Worm (Caenorhabditis elegans): ENCODE data around the gene srg-59.

Gene srg-59

DNA sequence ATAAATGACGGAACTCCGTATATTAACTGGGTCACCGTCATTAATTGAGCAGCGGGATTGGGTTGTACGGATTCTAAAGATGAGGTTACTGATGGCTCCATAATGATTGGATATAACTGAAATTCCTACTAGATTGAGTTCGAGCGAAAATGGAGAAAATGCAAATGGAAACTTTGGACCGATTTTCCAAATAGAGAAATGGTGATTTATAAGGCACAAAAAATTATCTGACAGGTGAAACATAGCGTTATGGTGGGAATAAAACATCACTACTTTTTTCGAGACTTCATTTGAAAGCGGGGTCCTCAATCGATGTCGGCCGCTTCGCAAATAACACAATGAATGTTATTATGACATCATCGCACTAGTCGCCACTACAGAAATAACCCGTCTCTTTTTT is 2.6 kb downstream of the srg-59 start, which contains the start of gene srg-60:
Gene srg-60, minus strand, starts transcription at position 101 of the 400 bp plus-strand sequence.
- TF ChIP-seq ceh-82 (tag; optimal IDR thresholded peaks at IDR 0.05) (no peak), mdl-1 (tag; optimal IDR thresholded peaks at IDR 0.05) (no peak), elt-1 (tag; optimal IDR thresholded peaks at IDR 0.05) (no peak), elt-3 (tag; optimal IDR thresholded peaks at IDR 0.05) (no peak), nhr-77 (tag; optimal IDR thresholded peaks at IDR 0.05) (no peak), fos-1 (tag; optimal IDR thresholded peaks at IDR 0.05) (no peak), nhr-11 (tag; optimal IDR thresholded peaks at IDR 0.05) (no peak), crh-2 (tag; optimal IDR thresholded peaks at IDR 0.05) (no peak), unc-55 (GFP tag; optimal IDR thresholded peaks at IDR 0.05) (no peak), nhr-6 (tag; optimal IDR thresholded peaks at IDR 0.05) (no peak), nhr-237 (tag; optimal IDR thresholded peaks at IDR 0.05) (no peak), ceh-16 (tag; optimal IDR thresholded peaks at IDR 0.05) (no peak), nhr-21 (tag; optimal IDR thresholded peaks at IDR 0.05) (no peak), F13H6.1 (tag; optimal IDR thresholded peaks at IDR 0.05) (no peak), nhr-12 (tag; optimal IDR thresholded peaks at IDR 0.05) (no peak), dmd-4 (tag; optimal IDR thresholded peaks at IDR 0.05) (no peak), R02D3.7 (tag; optimal IDR thresholded peaks at IDR 0.05) (no peak)

DNA sequence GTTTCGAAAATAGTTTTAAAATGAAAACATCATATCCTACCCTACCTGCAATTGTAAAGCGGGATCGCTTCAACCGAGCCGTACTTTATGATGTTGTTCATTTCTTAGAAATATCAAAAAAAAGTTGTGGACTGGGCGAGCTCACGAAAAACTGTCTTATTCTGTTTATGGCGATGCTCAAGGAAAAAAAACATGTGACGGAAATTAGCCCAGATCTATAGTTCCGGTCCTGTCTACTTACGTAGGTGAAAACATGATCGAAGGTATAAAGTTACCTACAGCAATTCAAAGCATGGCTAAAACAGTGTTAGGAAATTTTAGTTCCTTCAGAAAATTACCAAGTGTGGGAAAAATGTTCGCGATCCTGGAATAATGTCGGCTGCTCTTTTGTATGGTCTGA is 4.4 kb downstream of the srg-59 start, which contains the start of gene srt-27:
Gene srt-27, minus strand, starts transcription at position 101 of the 400 bp plus-strand sequence.
- TF ChIP-seq unc-39 (tag; optimal IDR thresholded peaks at IDR 0.05) (no peak), F13H6.1 (tag; optimal IDR thresholded peaks at IDR 0.05) (no peak), nhr-6 (tag; optimal IDR thresholded peaks at IDR 0.05) (no peak), alr-1 (tag; optimal IDR thresholded peaks at IDR 0.05) (no peak), aly-2 (tag; optimal IDR thresholded peaks at IDR 0.05) (no peak), nhr-12 (tag; optimal IDR thresholded peaks at IDR 0.05) (no peak)

DNA sequence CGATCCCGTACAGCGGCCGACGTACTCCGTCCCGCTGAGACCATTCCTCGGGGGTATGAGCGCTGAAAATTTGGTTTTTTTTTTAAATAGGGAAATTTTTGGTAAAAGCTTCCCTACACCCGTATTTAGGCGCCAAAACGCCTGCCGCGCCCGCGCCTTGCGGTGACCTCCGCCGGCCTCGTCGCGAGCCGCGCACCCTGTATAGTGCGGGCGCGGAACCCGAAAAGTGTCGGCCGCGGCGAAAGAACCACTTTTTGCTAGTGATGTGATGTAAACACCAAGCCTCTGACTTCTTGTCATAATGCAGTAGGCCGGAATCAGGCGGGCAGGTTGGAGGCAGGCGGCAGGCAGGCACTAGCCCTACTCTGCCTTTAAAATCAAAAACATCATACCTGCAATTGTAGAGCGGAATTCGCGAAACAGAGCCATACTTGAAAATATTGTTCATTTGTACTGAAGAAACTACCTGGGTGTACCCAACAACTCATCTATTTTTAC is 6.4 kb downstream of the srg-59 start, which contains the start of gene srt-29:
Gene srt-29, minus strand, starts transcription at position 448 of the 498 bp plus-strand sequence.
- TF ChIP-seq nhr-129 (tag; optimal IDR thresholded peaks at IDR 0.05), result no peak
- no peak for TF ChIP-seq lin-13 (GFP tag; optimal IDR thresholded peaks at IDR 0.05)
- TF ChIP-seq ama-1 (optimal IDR thresholded peaks at IDR 0.05), result no peak
- no peak for TF ChIP-seq nhr-11 (tag; optimal IDR thresholded peaks at IDR 0.05)
- no peak for TF ChIP-seq sem-4 (tag; optimal IDR thresholded peaks at IDR 0.05)
- no peak for TF ChIP-seq mdl-1 (tag; optimal IDR thresholded peaks at IDR 0.05)
- no peak for TF ChIP-seq R02D3.7 (tag; optimal IDR thresholded peaks at IDR 0.05)
- TF ChIP-seq lin-11 (tag; optimal IDR thresholded peaks at IDR 0.05), result no peak
- TF ChIP-seq blmp-1 (tag; optimal IDR thresholded peaks at IDR 0.05; ENCODE audit: insufficient read depth), result no peak
- no peak for TF ChIP-seq nhr-23 (tag; optimal IDR thresholded peaks at IDR 0.05)
- TF ChIP-seq unc-39 (tag; optimal IDR thresholded peaks at IDR 0.05), result no peak

DNA sequence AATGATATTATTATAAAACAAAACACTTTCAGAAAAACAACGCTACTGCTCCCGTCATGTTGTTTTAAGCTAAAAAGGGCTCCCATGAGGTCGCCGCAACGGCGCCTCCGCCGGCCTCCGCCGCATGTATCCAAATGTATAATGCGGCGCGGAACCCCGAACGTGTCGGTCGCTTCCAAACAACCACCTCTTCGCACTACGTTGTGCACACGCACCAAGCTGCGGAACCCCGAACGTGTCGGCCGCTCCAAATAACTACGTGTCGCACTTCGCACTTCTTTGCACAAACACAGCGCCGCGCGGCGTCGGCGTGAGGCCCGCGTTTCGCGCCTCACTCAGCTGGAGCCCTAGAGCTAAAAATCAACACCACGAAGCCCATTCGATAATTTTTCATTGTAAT is 8.2 kb downstream of the srg-59 start:
- TF ChIP-seq ztf-11 (tag; optimal IDR thresholded peaks at IDR 0.05) (no peak), snpc-4 (tag; optimal IDR thresholded peaks at IDR 0.05) (no peak), egl-27 (tag; optimal IDR thresholded peaks at IDR 0.05) (no peak), lsy-2 (tag; optimal IDR thresholded peaks at IDR 0.05) (no peak), elt-1 (tag; optimal IDR thresholded peaks at IDR 0.05) (no peak), zag-1 (tag; optimal IDR thresholded peaks at IDR 0.05) (no peak), skn-1 (tag; optimal IDR thresholded peaks at IDR 0.05) (no peak), blmp-1 (tag; optimal IDR thresholded peaks at IDR 0.05; ENCODE audit: insufficient read depth) (no peak), mdl-1 (tag; optimal IDR thresholded peaks at IDR 0.05) (no peak), ceh-16 (tag; optimal IDR thresholded peaks at IDR 0.05) (no peak)

DNA sequence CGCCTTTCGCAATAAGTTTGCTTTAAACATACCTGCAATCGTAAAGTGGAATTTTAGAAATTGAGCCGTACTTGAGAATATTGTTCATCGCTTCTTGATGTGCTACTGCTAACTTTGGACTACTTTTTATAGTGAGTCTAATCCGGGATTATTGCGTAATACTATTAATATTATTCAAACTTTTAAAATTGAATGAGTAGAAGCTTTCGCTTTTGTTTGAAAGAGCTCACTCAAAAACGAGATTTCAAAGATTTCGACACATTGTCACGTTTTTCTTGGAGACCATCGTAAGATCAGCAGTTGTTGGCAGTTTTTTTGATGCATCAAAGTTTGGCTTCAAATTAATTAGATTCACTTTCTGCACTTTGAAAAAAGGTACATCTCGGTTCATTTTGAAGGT is 11.6 kb downstream of the srg-59 start, which contains the start of gene srt-28:
Gene srt-28, minus strand, starts transcription at position 101 of the 400 bp plus-strand sequence.
- TF ChIP-seq fos-1 (tag; optimal IDR thresholded peaks at IDR 0.05) (no peak), alr-1 (tag; optimal IDR thresholded peaks at IDR 0.05) (no peak), peb-1 (tag; optimal IDR thresholded peaks at IDR 0.05) (no peak), ceh-82 (tag; optimal IDR thresholded peaks at IDR 0.05) (no peak), nhr-21 (tag; optimal IDR thresholded peaks at IDR 0.05) (no peak), sma-9 (GFP tag; optimal IDR thresholded peaks at IDR 0.05) (no peak), sma-9 (tag; optimal IDR thresholded peaks at IDR 0.05) (no peak), gmeb-1 (tag; optimal IDR thresholded peaks at IDR 0.05) (no peak), ama-1 (optimal IDR thresholded peaks at IDR 0.05) (no peak), ceh-16 (tag; optimal IDR thresholded peaks at IDR 0.05) (no peak), nhr-77 (tag; optimal IDR thresholded peaks at IDR 0.05) (no peak), sma-3 (GFP tag; optimal IDR thresholded peaks at IDR 0.05) (no peak), mbf-1 (tag; optimal IDR thresholded peaks at IDR 0.05) (no peak), lin-11 (tag; optimal IDR thresholded peaks at IDR 0.05) (no peak), C34F6.9 (tag; optimal IDR thresholded peaks at IDR 0.05) (no peak), nhr-11 (tag; optimal IDR thresholded peaks at IDR 0.05) (no peak), nhr-23 (tag; optimal IDR thresholded peaks at IDR 0.05) (no peak)
